Worm (Caenorhabditis elegans): Measurements from ENCODE around the gene bpnt-1.

Gene bpnt-1

DNA sequence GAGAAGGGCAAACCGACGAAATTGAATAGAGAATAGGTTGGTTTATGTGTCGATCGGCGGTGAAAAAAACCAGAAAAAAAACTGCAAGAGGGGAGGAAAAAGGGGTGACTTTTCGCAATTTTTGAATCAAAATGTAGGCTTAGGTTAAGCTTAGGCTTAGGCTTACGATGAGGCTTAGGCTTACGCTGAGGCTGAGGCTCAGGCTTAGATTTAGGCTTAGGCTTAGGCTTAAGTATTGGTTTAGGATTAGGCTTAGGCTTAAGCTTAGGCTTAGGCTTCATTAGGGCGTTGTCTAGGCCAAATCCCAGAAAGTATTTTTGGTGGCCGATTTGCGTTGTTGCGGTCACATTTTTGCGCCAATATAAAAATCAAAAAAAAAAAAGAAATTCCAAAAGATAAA lies 34.8 kb downstream of the bpnt-1 start:
- TF ChIP-seq ama-1 (optimal IDR thresholded peaks at IDR 0.05), result no peak
- TF ChIP-seq ceh-16 (tag; optimal IDR thresholded peaks at IDR 0.05), result no peak
- no peak for TF ChIP-seq ceh-82 (tag; optimal IDR thresholded peaks at IDR 0.05)
- TF ChIP-seq nhr-6 (tag; optimal IDR thresholded peaks at IDR 0.05), result no peak
- TF ChIP-seq lin-11 (tag; optimal IDR thresholded peaks at IDR 0.05), result no peak
- TF ChIP-seq Y55F3AM.14 (GFP tag; optimal IDR thresholded peaks at IDR 0.05), result no peak
- TF ChIP-seq nhr-25 (tag; optimal IDR thresholded peaks at IDR 0.05), result no peak
- no peak for TF ChIP-seq nhr-237 (tag; optimal IDR thresholded peaks at IDR 0.05)
- no peak for TF ChIP-seq sma-3 (GFP tag; optimal IDR thresholded peaks at IDR 0.05)
- no peak for TF ChIP-seq dmd-4 (tag; optimal IDR thresholded peaks at IDR 0.05)
- TF ChIP-seq mdl-1 (tag; optimal IDR thresholded peaks at IDR 0.05), result no peak

DNA sequence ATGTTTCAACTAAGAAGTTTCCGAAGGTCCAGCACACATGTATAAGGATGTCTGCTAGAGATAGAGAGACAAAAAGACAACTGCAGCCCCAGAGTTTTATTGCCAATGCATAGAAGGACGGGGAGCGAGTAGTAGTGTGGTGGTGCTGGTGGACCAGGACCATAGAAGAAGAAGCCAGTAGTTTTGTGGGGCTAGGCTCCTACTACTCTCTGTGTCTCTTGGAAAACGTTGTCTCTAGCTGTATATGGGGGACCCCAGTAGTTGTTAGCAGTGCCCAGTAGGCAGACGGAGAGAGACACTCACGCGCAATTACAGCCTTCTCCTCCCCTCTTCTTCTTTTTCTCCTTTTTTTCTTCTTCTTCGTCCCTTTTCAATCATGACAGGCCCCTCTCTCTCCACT lies 36.0 kb downstream of the bpnt-1 start:
- peak; percentile 17 for TF ChIP-seq crh-2 (tag; optimal IDR thresholded peaks at IDR 0.05)
- peak in 1 of 2 experiments; percentile 32 for TF ChIP-seq mdl-1 (tag; optimal IDR thresholded peaks at IDR 0.05)
- no peak for TF ChIP-seq lin-39 (tag; optimal IDR thresholded peaks at IDR 0.05)
- TF ChIP-seq Y55F3AM.14 (GFP tag; optimal IDR thresholded peaks at IDR 0.05), result peak; percentile 55
- no peak for TF ChIP-seq ztf-1 (GFP tag; conservative IDR thresholded peaks at IDR 0.05)
- TF ChIP-seq unc-62 (GFP tag; optimal IDR thresholded peaks at IDR 0.05), result no peak
- TF ChIP-seq ceh-82 (tag; optimal IDR thresholded peaks at IDR 0.05), result no peak
- no peak for TF ChIP-seq gmeb-1 (tag; optimal IDR thresholded peaks at IDR 0.05)
- TF ChIP-seq sma-3 (GFP tag; optimal IDR thresholded peaks at IDR 0.05), result no peak
- no peak for TF ChIP-seq nhr-21 (tag; optimal IDR thresholded peaks at IDR 0.05)
- TF ChIP-seq R02D3.7 (tag; optimal IDR thresholded peaks at IDR 0.05), result no peak
- no peak for TF ChIP-seq peb-1 (tag; optimal IDR thresholded peaks at IDR 0.05)
- TF ChIP-seq lsy-2 (tag; optimal IDR thresholded peaks at IDR 0.05), result peak; percentile 19 to 25
- peak; percentile 58 for TF ChIP-seq C34F6.9 (tag; optimal IDR thresholded peaks at IDR 0.05)
- TF ChIP-seq nhr-6 (tag; optimal IDR thresholded peaks at IDR 0.05), result peak; percentile 3
- peak; percentile 47 for TF ChIP-seq sem-4 (tag; optimal IDR thresholded peaks at IDR 0.05)
- TF ChIP-seq F13H6.1 (tag; optimal IDR thresholded peaks at IDR 0.05), result peak; percentile 62
- no peak for TF ChIP-seq ztf-11 (tag; optimal IDR thresholded peaks at IDR 0.05)
- TF ChIP-seq unc-55 (GFP tag; optimal IDR thresholded peaks at IDR 0.05), result peak; percentile 68
- no peak for TF ChIP-seq blmp-1 (tag; optimal IDR thresholded peaks at IDR 0.05; ENCODE audit: insufficient read depth)
- TF ChIP-seq lin-11 (tag; optimal IDR thresholded peaks at IDR 0.05), result no peak
- no peak for TF ChIP-seq nhr-25 (tag; optimal IDR thresholded peaks at IDR 0.05)
- TF ChIP-seq ceh-16 (tag; optimal IDR thresholded peaks at IDR 0.05), result no peak
- TF ChIP-seq zag-1 (tag; optimal IDR thresholded peaks at IDR 0.05), result peak; percentile 38
- TF ChIP-seq nhr-129 (tag; optimal IDR thresholded peaks at IDR 0.05), result peak; percentile 45

DNA sequence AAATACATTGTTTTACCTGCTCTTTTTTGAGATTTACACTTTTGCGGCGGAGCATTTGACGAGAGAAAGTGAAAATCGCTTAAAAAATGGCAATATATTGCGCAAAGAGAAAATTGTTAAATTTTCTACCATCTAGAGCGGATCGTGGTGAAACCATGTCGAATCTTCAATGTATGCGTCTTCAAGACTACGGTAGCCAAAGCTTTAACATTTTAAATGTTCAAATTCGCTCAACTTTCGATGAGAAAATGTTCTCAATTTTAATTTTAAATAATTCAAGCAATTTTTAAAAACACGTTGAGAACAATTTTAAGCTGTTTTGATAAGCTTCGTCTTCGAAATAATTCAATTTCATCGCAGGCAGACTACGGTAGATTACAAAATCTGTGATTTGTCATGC lies 40.2 kb downstream of the bpnt-1 start:
- TF ChIP-seq snpc-4 (tag; optimal IDR thresholded peaks at IDR 0.05), result no peak
- TF ChIP-seq Y55F3AM.14 (GFP tag; optimal IDR thresholded peaks at IDR 0.05), result no peak
- TF ChIP-seq ZK546.5 (tag; optimal IDR thresholded peaks at IDR 0.05), result no peak
- no peak for TF ChIP-seq nhr-21 (tag; optimal IDR thresholded peaks at IDR 0.05)
- no peak for TF ChIP-seq skn-1 (tag; optimal IDR thresholded peaks at IDR 0.05)
- no peak for TF ChIP-seq F13H6.1 (tag; optimal IDR thresholded peaks at IDR 0.05)
- TF ChIP-seq nhr-11 (tag; optimal IDR thresholded peaks at IDR 0.05), result no peak
- no peak for TF ChIP-seq nhr-23 (tag; optimal IDR thresholded peaks at IDR 0.05)
- TF ChIP-seq nhr-129 (tag; optimal IDR thresholded peaks at IDR 0.05), result no peak
- no peak for TF ChIP-seq unc-55 (GFP tag; optimal IDR thresholded peaks at IDR 0.05)
- no peak for TF ChIP-seq blmp-1 (tag; optimal IDR thresholded peaks at IDR 0.05; ENCODE audit: insufficient read depth)
- no peak for TF ChIP-seq nhr-12 (tag; optimal IDR thresholded peaks at IDR 0.05)
- no peak for TF ChIP-seq C34F6.9 (tag; optimal IDR thresholded peaks at IDR 0.05)
- no peak for TF ChIP-seq lin-11 (tag; optimal IDR thresholded peaks at IDR 0.05)

DNA sequence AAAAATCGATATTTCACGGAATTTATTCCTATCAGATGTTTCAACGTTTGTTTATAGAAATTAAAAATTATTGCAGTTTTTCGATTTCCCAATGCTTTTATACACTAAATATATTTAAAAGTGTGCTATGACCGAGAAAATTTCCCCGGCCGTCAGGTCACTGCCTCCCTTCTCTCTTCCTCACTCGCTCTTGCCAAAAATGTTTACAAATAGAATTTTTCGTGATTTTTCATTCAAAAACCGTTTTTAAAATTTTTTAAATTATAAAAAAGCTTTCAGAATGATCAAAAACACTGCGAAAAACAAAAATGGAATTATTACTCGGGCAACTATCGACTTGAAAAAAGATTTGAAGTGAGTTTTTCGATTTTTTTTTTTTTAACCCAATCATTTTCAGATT lies 40.8 kb downstream of the bpnt-1 start, which contains the start of the genes T12C9.7 and vps-18:
TSS of gene T12C9.7 (minus strand) at position 101 of the 400 bp plus-strand sequence.
TSS of gene vps-18 (plus strand) at position 280 of the 400 bp plus-strand sequence.
- no peak for TF ChIP-seq unc-55 (GFP tag; optimal IDR thresholded peaks at IDR 0.05)
- no peak for TF ChIP-seq nhr-77 (tag; optimal IDR thresholded peaks at IDR 0.05)
- no peak for TF ChIP-seq ceh-82 (tag; optimal IDR thresholded peaks at IDR 0.05)
- TF ChIP-seq R02D3.7 (tag; optimal IDR thresholded peaks at IDR 0.05), result no peak
- TF ChIP-seq nhr-21 (tag; optimal IDR thresholded peaks at IDR 0.05), result no peak
- TF ChIP-seq dmd-4 (tag; optimal IDR thresholded peaks at IDR 0.05), result no peak
- no peak for TF ChIP-seq snpc-4 (tag; optimal IDR thresholded peaks at IDR 0.05)
- TF ChIP-seq aly-2 (tag; optimal IDR thresholded peaks at IDR 0.05), result no peak
- TF ChIP-seq F13H6.1 (tag; optimal IDR thresholded peaks at IDR 0.05), result no peak
- TF ChIP-seq crh-2 (tag; optimal IDR thresholded peaks at IDR 0.05), result no peak
- no peak for TF ChIP-seq elt-3 (tag; optimal IDR thresholded peaks at IDR 0.05)
- TF ChIP-seq elt-1 (tag; optimal IDR thresholded peaks at IDR 0.05), result no peak
- no peak for TF ChIP-seq gmeb-1 (tag; optimal IDR thresholded peaks at IDR 0.05)
- TF ChIP-seq lin-39 (tag; optimal IDR thresholded peaks at IDR 0.05), result no peak
- TF ChIP-seq nhr-237 (tag; optimal IDR thresholded peaks at IDR 0.05), result no peak
- TF ChIP-seq ztf-1 (GFP tag; conservative IDR thresholded peaks at IDR 0.05), result no peak
- no peak for TF ChIP-seq ama-1 (optimal IDR thresholded peaks at IDR 0.05)
